Fruit fly (Drosophila melanogaster) whole organism, larva: ENCODE results near the gene AdamTS-B.

Source experiments
- noc ChIP-seq: fragments of 200-800 bp; sonication (Bioruptor generic); optimal IDR thresholded peaks from 3 replicates; lab custom pipeline; 2019; ENCODE audit warnings: missing biosample characterization, mild to moderate bottlenecking, missing genetic modification characterization, moderate library complexity

The AdamTS-B gene

DNA sequence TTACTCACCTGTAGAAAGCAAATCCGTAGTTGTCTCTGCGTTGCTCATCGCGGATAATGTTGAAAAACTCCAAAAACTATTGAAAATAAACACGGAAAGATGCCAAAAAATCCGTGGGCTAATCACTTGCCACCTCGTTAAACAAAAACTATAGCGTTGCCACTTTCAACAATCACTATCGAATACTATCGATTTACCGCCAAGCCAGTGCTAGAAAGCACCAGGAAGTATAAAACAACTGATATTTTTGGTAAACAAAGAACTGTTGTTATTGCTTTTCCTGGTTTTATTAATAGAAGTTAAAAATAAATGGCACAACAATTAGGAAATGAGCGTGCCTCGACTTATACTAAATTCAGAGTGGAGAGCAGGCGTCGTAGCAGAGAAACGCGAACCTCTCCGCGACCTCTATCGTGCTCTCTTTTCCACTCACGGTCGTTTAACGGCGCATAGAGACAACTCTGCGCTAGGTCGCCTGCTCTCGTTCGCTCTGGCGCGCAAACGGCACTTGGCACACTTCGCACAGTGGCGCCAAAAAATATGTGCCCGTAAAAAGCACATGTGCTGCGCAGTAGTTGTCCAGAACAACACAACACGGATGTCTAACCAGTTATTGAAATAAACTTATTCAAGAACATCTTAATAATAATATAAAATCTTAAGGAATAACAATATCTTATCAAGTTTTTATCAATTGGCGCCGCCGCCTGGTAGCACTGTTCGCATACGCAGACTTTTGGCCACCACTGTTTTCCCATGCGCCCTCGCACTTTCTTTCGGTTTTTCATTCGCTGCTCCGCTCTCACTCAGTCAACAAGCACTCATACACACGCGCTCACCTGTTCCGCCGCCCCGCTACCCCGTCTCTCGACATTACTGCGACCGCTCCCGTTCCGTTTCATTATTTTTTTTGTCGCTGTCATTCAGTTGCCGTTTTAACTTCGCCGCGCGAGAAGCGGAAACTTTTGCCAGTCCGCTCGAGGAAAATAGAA, 56.8 kb downstream of the AdamTS-B start, which contains the start of the genes lin-52 and CG15771:
Gene lin-52, minus strand, starts transcription at position 122 of the 992 bp plus-strand sequence.
Gene CG15771, plus strand, starts transcription at position 738 of the 992 bp plus-strand sequence.
- peak; percentile 96 for TF ChIP-seq noc (tag; lab: Kevin White, UChicago)

DNA sequence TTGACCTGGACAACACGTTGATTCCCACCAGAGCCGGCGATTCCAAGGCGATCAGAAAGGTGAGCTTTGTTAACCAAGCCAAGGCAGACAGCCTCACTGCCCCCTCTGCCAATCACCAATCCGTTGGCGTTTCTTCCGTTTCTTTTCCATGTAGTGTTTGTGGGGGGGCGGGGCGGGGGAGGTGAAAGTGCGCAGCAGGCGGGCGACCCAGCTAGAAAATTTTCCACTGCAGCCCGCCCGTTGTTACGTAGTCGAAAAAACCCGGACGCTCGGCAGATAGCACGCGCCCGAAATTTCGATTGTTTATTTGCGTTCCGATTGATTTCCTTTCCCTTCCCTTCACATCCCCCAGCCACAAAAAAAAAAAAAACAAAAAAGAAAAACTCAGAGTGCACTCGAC, 57.8 kb downstream of the AdamTS-B start:
- no peak for TF ChIP-seq noc (tag; lab: Kevin White, UChicago)
